Fruit fly (Drosophila melanogaster) whole organism, embryonic: ENCODE results near the gene dnc.
A peak's percentile ranks its signal among the peaks of the same experiment; 100 is the strongest.

ENCODE experiments used
- Awh ChIP-seq: fragments of 200-800 bp; sonication (Bioruptor generic); IDR thresholded peaks from 2 replicates; pipeline ENCODE4, ENCODE4 v1.3.6; 2022; ENCODE audit warnings: missing biosample characterization, missing genetic modification characterization
- CG10321 ChIP-seq: fragments of 200-800 bp; sonication (Bioruptor generic); IDR thresholded peaks from 2 replicates; pipeline ENCODE4 v1.3.6; 2022; ENCODE audit warnings: missing biosample characterization, missing genetic modification characterization
- CG13424 ChIP-seq: fragments of 200-800 bp; sonication (Bioruptor generic); optimal IDR thresholded peaks from 2 replicates; lab custom pipeline; 2019; ENCODE audit warnings: missing biosample characterization, mild to moderate bottlenecking, missing genetic modification characterization, moderate library complexity
- CG14014 ChIP-seq: fragments of 200-800 bp; sonication (Bioruptor generic); IDR thresholded peaks from 2 replicates; pipeline ENCODE4 v1.3.6; 2022; ENCODE audit warnings: missing biosample characterization, missing genetic modification characterization
- CG14050 ChIP-seq: fragments of 200-800 bp; sonication (Bioruptor generic); IDR thresholded peaks from 3 replicates; pipeline ENCODE4 v1.3.6; 2022; ENCODE audit warnings: missing biosample characterization, missing genetic modification characterization
- CG15601 ChIP-seq: fragments of 200-800 bp; sonication (Bioruptor generic); optimal IDR thresholded peaks from 3 replicates; lab custom pipeline; 2019; ENCODE audit warnings: missing biosample characterization, mild to moderate bottlenecking, missing genetic modification characterization, moderate library complexity
- CG15696 ChIP-seq: fragments of 200-800 bp; sonication (Bioruptor generic); optimal IDR thresholded peaks from 2 replicates; lab custom pipeline; 2019; ENCODE audit warnings: missing biosample characterization, mild to moderate bottlenecking, missing genetic modification characterization, moderate library complexity
- CG16815 ChIP-seq: fragments of 200-800 bp; sonication (Bioruptor generic); optimal IDR thresholded peaks from 3 replicates; lab custom pipeline; 2017; ENCODE audit warnings: missing biosample characterization, mild to moderate bottlenecking, missing genetic modification characterization
- CG17361 ChIP-seq: fragments of 200-800 bp; sonication (Bioruptor generic); IDR thresholded peaks from 3 replicates; pipeline ENCODE4 v1.3.6; 2022; ENCODE audit warnings: missing biosample characterization, missing genetic modification characterization
- CG18011 ChIP-seq: fragments of 200-800 bp; sonication (Bioruptor generic); optimal IDR thresholded peaks from 2 replicates; lab custom pipeline; 2017; ENCODE audit warnings: missing biosample characterization, missing genetic modification characterization, mild to moderate bottlenecking, moderate library complexity, missing genotype
- CG1832 ChIP-seq: fragments of 200-800 bp; sonication (Bioruptor generic); optimal IDR thresholded peaks from 2 replicates; lab custom pipeline; 2017; ENCODE audit warnings: missing biosample characterization, mild to moderate bottlenecking, missing genetic modification characterization, inconsistent platforms
- CG31365 ChIP-seq: fragments of 200-800 bp; sonication (Bioruptor generic); optimal IDR thresholded peaks from 2 replicates; lab custom pipeline; 2018; ENCODE audit warnings: missing biosample characterization, mild to moderate bottlenecking, missing genetic modification characterization
- CG31441 ChIP-seq: fragments of 200-800 bp; sonication (Bioruptor generic); IDR thresholded peaks from 2 replicates; pipeline ENCODE4 v1.3.6; 2022; ENCODE audit warnings: missing biosample characterization, missing genetic modification characterization
- CG3407 ChIP-seq: fragments of 200-800 bp; sonication (Bioruptor generic); optimal IDR thresholded peaks from 2 replicates; lab custom pipeline; 2018; ENCODE audit warnings: missing biosample characterization, mild to moderate bottlenecking, missing genetic modification characterization
- CG34224 ChIP-seq: fragments of 200-800 bp; sonication (Bioruptor generic); IDR thresholded peaks from 3 replicates; pipeline ENCODE4 v1.3.6; 2022; ENCODE audit warnings: missing biosample characterization, missing genetic modification characterization; ENCODE audit not compliant: partially characterized antibody
- CG3726 ChIP-seq: fragments of 200-800 bp; sonication (Bioruptor generic); IDR thresholded peaks from 3 replicates; pipeline ENCODE4, ENCODE4 v1.3.6; 2022; ENCODE audit warnings: missing biosample characterization, missing genetic modification characterization
- CG5953 ChIP-seq: fragments of 200-800 bp; sonication (Bioruptor generic); IDR thresholded peaks from 2 replicates; pipeline ENCODE4 v1.3.6; 2022; ENCODE audit warnings: missing biosample characterization, missing genetic modification characterization
- CG6791 ChIP-seq: fragments of 200-800 bp; sonication (Bioruptor generic); IDR thresholded peaks from 3 replicates; pipeline ENCODE4 v1.3.6; 2022; ENCODE audit warnings: missing biosample characterization, missing genetic modification characterization; ENCODE audit not compliant: partially characterized antibody
- CG7271 ChIP-seq: fragments of 200-800 bp; sonication (Bioruptor generic); optimal IDR thresholded peaks from 2 replicates; lab custom pipeline; 2018; ENCODE audit warnings: missing biosample characterization, mild to moderate bottlenecking, missing genetic modification characterization, moderate library complexity
- CG9215 ChIP-seq: fragments of 200-800 bp; sonication (Bioruptor generic); IDR thresholded peaks from 2 replicates; pipeline ENCODE4 v1.3.6; 2022; ENCODE audit warnings: missing biosample characterization, missing genetic modification characterization
- CG9797 ChIP-seq: fragments of 200-800 bp; sonication (Bioruptor generic); optimal IDR thresholded peaks from 3 replicates; lab custom pipeline; 2018; ENCODE audit warnings: missing biosample characterization, mild to moderate bottlenecking, missing genetic modification characterization
- Dip3 ChIP-seq: fragments of 200-800 bp; sonication (Bioruptor generic); optimal IDR thresholded peaks from 3 replicates; lab custom pipeline; 2016; ENCODE audit warnings: missing biosample characterization, missing genetic modification characterization
- Fer3 ChIP-seq: fragments of 200-800 bp; sonication (Bioruptor generic); optimal IDR thresholded peaks from 2 replicates; lab custom pipeline; 2018; ENCODE audit warnings: missing biosample characterization, mild to moderate bottlenecking, missing genetic modification characterization, moderate library complexity
- Lim3 ChIP-seq: fragments of 200-800 bp; sonication (Bioruptor generic); IDR thresholded peaks from 2 replicates; pipeline ENCODE4 v1.3.6; 2022; ENCODE audit warnings: missing biosample characterization, missing genetic modification characterization
- Oaz ChIP-seq: fragments of 200-800 bp; sonication (Bioruptor generic); IDR thresholded peaks from 2 replicates; pipeline ENCODE4 v1.3.6; 2022; ENCODE audit warnings: missing biosample characterization, missing genetic modification characterization
- Ptx1 ChIP-seq: fragments of 200-800 bp; sonication (Bioruptor generic); IDR thresholded peaks from 2 replicates; pipeline ENCODE4 v1.3.6; 2022; ENCODE audit warnings: missing biosample characterization, missing genetic modification characterization
- Ssrp ChIP-seq: fragments of 200-800 bp; sonication (Bioruptor generic); optimal IDR thresholded peaks from 2 replicates; lab custom pipeline; 2018; ENCODE audit warnings: missing biosample characterization, mild to moderate bottlenecking, missing genetic modification characterization, moderate library complexity
- TFAM ChIP-seq: fragments of 200-800 bp; sonication (Bioruptor generic); optimal IDR thresholded peaks from 2 replicates; lab custom pipeline; 2017; ENCODE audit warnings: missing biosample characterization, missing genetic modification characterization, inconsistent platforms
- ara ChIP-seq: fragments of 200-800 bp; sonication (Bioruptor generic); IDR thresholded peaks from 2 replicates; pipeline ENCODE4 v1.3.6; 2022; ENCODE audit warnings: missing biosample characterization, missing genetic modification characterization
- br ChIP-seq: fragments of >200 bp; optimal IDR thresholded peaks from 2 replicates; lab custom pipeline; 2017
- bsh ChIP-seq, 2 experiments: fragments of 200-800 bp; sonication (Bioruptor generic); optimal IDR thresholded peaks; 2 replicates each; lab custom pipeline; 2017 to 2018; ENCODE audit warnings: mild to moderate bottlenecking in 2 of 2, missing biosample characterization in 2 of 2, missing genetic modification characterization in 2 of 2, moderate library complexity in 1 of 2
- croc ChIP-seq: fragments of 200-800 bp; sonication (Bioruptor generic); conservative IDR thresholded peaks from 3 replicates; pipeline ENCODE4 v1.3.6; 2022; ENCODE audit warnings: missing biosample characterization, missing genetic modification characterization
- dati ChIP-seq: fragments of 200-800 bp; sonication (Bioruptor generic); IDR thresholded peaks from 2 replicates; pipeline ENCODE4 v1.3.6; 2022; ENCODE audit warnings: missing biosample characterization, missing genetic modification characterization
- dmrt99B ChIP-seq: fragments of 200-800 bp; sonication (Bioruptor generic); optimal IDR thresholded peaks from 2 replicates; lab custom pipeline; 2018; ENCODE audit warnings: missing biosample characterization, mild to moderate bottlenecking, missing genetic modification characterization, moderate library complexity
- ems ChIP-seq: fragments of 200-800 bp; sonication (Bioruptor generic); optimal IDR thresholded peaks from 3 replicates; lab custom pipeline; 2016; ENCODE audit warnings: missing biosample characterization, missing genetic modification characterization
- fd102C ChIP-seq: fragments of 200-800 bp; sonication (Bioruptor generic); optimal IDR thresholded peaks from 2 replicates; lab custom pipeline; 2018; ENCODE audit warnings: missing biosample characterization, mild to moderate bottlenecking, missing genetic modification characterization, moderate library complexity
- fd64A ChIP-seq: fragments of 200-800 bp; sonication (Bioruptor generic); optimal IDR thresholded peaks from 3 replicates; lab custom pipeline; 2018; ENCODE audit warnings: missing biosample characterization, mild to moderate bottlenecking, missing genetic modification characterization
- fru ChIP-seq: fragments of >200 bp; optimal IDR thresholded peaks from 2 replicates; lab custom pipeline; 2017
- hth ChIP-seq: fragments of >200 bp; optimal IDR thresholded peaks from 2 replicates; lab custom pipeline; 2017; ENCODE audit warnings: inconsistent platforms
- jumu ChIP-seq: fragments of 200-800 bp; sonication (Bioruptor generic); optimal IDR thresholded peaks from 3 replicates; lab custom pipeline; 2016; ENCODE audit warnings: missing biosample characterization, missing genetic modification characterization
- kah ChIP-seq: fragments of 200-800 bp; sonication (Bioruptor generic); optimal IDR thresholded peaks from 2 replicates; lab custom pipeline; 2018; ENCODE audit warnings: missing biosample characterization, mild to moderate bottlenecking, missing genetic modification characterization
- nmo ChIP-seq: fragments of 200-800 bp; sonication (Bioruptor generic); optimal IDR thresholded peaks from 2 replicates; lab custom pipeline; 2018; ENCODE audit warnings: missing biosample characterization, mild to moderate bottlenecking, missing genetic modification characterization, moderate library complexity
- pb ChIP-seq: fragments of 200-800 bp; sonication (Bioruptor generic); optimal IDR thresholded peaks from 3 replicates; lab custom pipeline; 2016; ENCODE audit warnings: missing biosample characterization, missing genetic modification characterization
- pum ChIP-seq: fragments of 200-800 bp; sonication (Bioruptor generic); optimal IDR thresholded peaks from 2 replicates; lab custom pipeline; 2016; ENCODE audit warnings: missing biosample characterization, missing genetic modification characterization
- repo ChIP-seq: fragments of 200-800 bp; sonication (Bioruptor generic); optimal IDR thresholded peaks from 2 replicates; lab custom pipeline; 2016; ENCODE audit warnings: missing biosample characterization, missing genetic modification characterization
- row ChIP-seq: fragments of 200-800 bp; sonication (Bioruptor generic); IDR thresholded peaks from 3 replicates; pipeline ENCODE4 v1.3.6; 2022; ENCODE audit warnings: missing biosample characterization, missing genetic modification characterization
- slou ChIP-seq: fragments of 200-800 bp; sonication (Bioruptor generic); optimal IDR thresholded peaks from 3 replicates; lab custom pipeline; 2016; ENCODE audit warnings: missing biosample characterization, missing genetic modification characterization
- so ChIP-seq: fragments of 200-800 bp; sonication (Bioruptor generic); IDR thresholded peaks from 3 replicates; pipeline ENCODE4 v1.3.6; 2022; ENCODE audit warnings: missing biosample characterization, missing genetic modification characterization
- vfl ChIP-seq: fragments of 200-800 bp; sonication (Bioruptor generic); optimal IDR thresholded peaks from 2 replicates; lab custom pipeline; 2016; ENCODE audit warnings: missing biosample characterization, missing genetic modification characterization
- zen2 ChIP-seq: fragments of 200-800 bp; sonication (Bioruptor generic); IDR thresholded peaks from 3 replicates; pipeline ENCODE4 v1.3.6; 2022; ENCODE audit warnings: missing biosample characterization, missing genetic modification characterization; ENCODE audit not compliant: partially characterized antibody

The dnc gene

DNA sequence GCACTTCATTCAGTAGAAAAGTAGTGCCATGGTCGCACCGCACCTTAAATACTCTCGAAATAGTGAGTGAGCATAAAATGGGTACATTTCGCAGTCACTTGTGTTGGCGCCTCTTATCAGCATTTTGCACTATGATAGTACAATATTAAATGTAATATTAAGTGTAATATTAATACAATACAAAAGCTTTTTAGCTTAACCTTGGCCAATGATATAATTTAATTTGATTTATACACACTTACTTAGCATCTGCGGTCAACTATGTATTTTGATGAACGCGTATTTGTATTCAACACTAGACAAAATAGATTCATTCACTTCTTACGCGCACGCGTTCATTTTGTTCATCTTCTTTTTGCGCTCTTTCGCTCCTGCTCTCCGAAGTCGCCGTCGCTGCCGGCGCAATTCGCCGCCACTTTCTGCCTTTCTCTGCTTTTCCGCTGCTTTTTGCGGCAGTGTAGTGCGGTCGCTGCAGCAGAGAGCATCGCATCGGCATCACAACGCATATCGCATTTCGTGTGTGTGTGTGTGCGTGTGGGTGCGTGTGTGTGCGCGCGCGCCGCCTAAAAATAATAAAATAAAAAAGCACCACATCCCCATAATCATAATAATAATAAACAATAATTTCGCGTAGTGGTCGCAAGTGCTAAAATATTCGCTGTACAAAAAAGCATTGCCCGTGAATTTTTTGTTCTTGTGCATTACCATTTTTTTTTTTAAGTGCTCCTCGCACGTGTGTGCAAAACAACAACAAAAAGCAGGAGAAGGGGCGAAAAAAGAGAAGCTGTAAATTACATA is 112.9 kb downstream of the dnc start (continued):
- no peak for TF ChIP-seq CG9215 (GFP tag; lab: Robert Waterston, UW)
- TF ChIP-seq CG16815 (GFP tag; lab: Kevin White, UChicago), result no peak
- no peak for TF ChIP-seq repo (GFP tag; lab: Kevin White, UChicago)
- TF ChIP-seq Ptx1 (GFP tag; lab: Robert Waterston, UW), result peak; percentile 44
- TF ChIP-seq Fer3, result peak; percentile 22
- TF ChIP-seq ara (GFP tag; lab: Robert Waterston, UW), result peak; percentile 58; the same call in 1 of the 2 replicates
- TF ChIP-seq CG31365 (tag; lab: Kevin White, UChicago), result no peak
- no peak for TF ChIP-seq vfl (GFP tag; lab: Kevin White, UChicago)
- TF ChIP-seq CG34224 (GFP tag; lab: Robert Waterston, UW), result no peak
- TF ChIP-seq CG10321 (GFP tag; lab: Robert Waterston, UW), result no peak
- TF ChIP-seq row (GFP tag; lab: Robert Waterston, UW), result peak; percentile 79
- peak; percentile 52 for TF ChIP-seq dmrt99B (tag; lab: Kevin White, UChicago)
- no peak for TF ChIP-seq pb (GFP tag; lab: Kevin White, UChicago)
- no peak for TF ChIP-seq Oaz (GFP tag; lab: Robert Waterston, UW)
- no peak for TF ChIP-seq CG14050
- peak; percentile 38; the same call in 1 of the 3 replicates for TF ChIP-seq so (GFP tag; lab: Robert Waterston, UW)
- no peak for TF ChIP-seq TFAM (GFP tag; lab: Kevin White, UChicago)
- TF ChIP-seq Ssrp (tag; lab: Kevin White, UChicago), result peak; percentile 43
- no peak for TF ChIP-seq CG15696 (tag; lab: Kevin White, UChicago)
- TF ChIP-seq zen2 (GFP tag; lab: Robert Waterston, UW), result 0 out of 3 replicates have a peak, but pooled peaks have one; percentile 26
- no peak for TF ChIP-seq dati (GFP tag; lab: Robert Waterston, UW)
- TF ChIP-seq kah (GFP tag; lab: Kevin White, UChicago), result no peak
- TF ChIP-seq fd64A (GFP tag; lab: Kevin White, UChicago), result no peak
- TF ChIP-seq br (lab: Kevin White, UChicago), result no peak
- no peak for TF ChIP-seq jumu (GFP tag; lab: Kevin White, UChicago)
- TF ChIP-seq croc (GFP tag; lab: Robert Waterston, UW), result peak; percentile 35; the same call in 2 of the 3 replicates
- TF ChIP-seq slou, result peak; percentile 22
- TF ChIP-seq ems (GFP tag; lab: Kevin White, UChicago), result peak; percentile 8
- TF ChIP-seq CG14014 (GFP tag; lab: Robert Waterston, UW), result 0 out of 2 replicates have a peak, but pooled peaks have one; percentile 11
- peak; percentile 52; the same call in 1 of the 2 replicates for TF ChIP-seq Awh (GFP tag; lab: Robert Waterston, UW)
- TF ChIP-seq fd102C (GFP tag; lab: Kevin White, UChicago), result no peak
- TF ChIP-seq CG5953 (GFP tag; lab: Robert Waterston, UW), result peak; percentile 25; the same call in 1 of the 2 replicates
- TF ChIP-seq CG31441 (GFP tag; lab: Robert Waterston, UW), result peak; percentile 41
- no peak for TF ChIP-seq Dip3
- TF ChIP-seq CG17361 (GFP tag; lab: Robert Waterston, UW), result peak; percentile 69; the same call in 2 of the 3 replicates
- TF ChIP-seq CG7271 (tag; lab: Kevin White, UChicago), result no peak
- TF ChIP-seq CG13424 (tag; lab: Kevin White, UChicago), result peak; percentile 59
- TF ChIP-seq CG15601, result no peak
- TF ChIP-seq CG9797 (GFP tag; lab: Kevin White, UChicago), result no peak
- TF ChIP-seq pum (GFP tag; lab: Kevin White, UChicago), result no peak
- TF ChIP-seq CG3407 (GFP tag; lab: Kevin White, UChicago), result peak; percentile 7
- TF ChIP-seq Lim3 (GFP tag; lab: Robert Waterston, UW), result no peak
- peak; percentile 56 for TF ChIP-seq nmo (GFP tag; lab: Kevin White, UChicago)
- TF ChIP-seq bsh (GFP tag; optimal IDR thresholded peaks at IDR 0.05; lab: Kevin White, UChicago), result peak; percentile 20 to 42
- TF ChIP-seq hth (lab: Kevin White, UChicago), result no peak
- no peak for TF ChIP-seq CG6791 (GFP tag; lab: Robert Waterston, UW)
- 0 out of 3 replicates have a peak, but pooled peaks have one; percentile 46 for TF ChIP-seq CG3726 (GFP tag; lab: Robert Waterston, UW)
- TF ChIP-seq CG1832 (GFP tag; lab: Kevin White, UChicago), result no peak
- TF ChIP-seq CG18011 (GFP tag; lab: Kevin White, UChicago), result no peak
- TF ChIP-seq fru (lab: Kevin White, UChicago), result no peak
